Worm (Caenorhabditis elegans) whole organism, late embryonic: ENCODE measurements around the gene fipr-16.

ENCODE experiments used
- ama-1 ChIP-seq: fragments of 150-350 bp; optimal IDR thresholded peaks from 2 replicates; lab custom pipeline; 2014
- ceh-22 ChIP-seq: sonication (generic microtip); optimal IDR thresholded peaks from 2 replicates; lab custom pipeline; 2017; ENCODE audit warnings: missing biosample characterization, missing genetic modification characterization
- pag-3 ChIP-seq: sonication (generic microtip); optimal IDR thresholded peaks from 2 replicates; lab custom pipeline; 2016; ENCODE audit warnings: missing compliant biosample characterization, missing genetic modification characterization, borderline replicate concordance
- pqm-1 ChIP-seq: sonication (generic microtip); optimal IDR thresholded peaks from 2 replicates; lab custom pipeline; 2016; ENCODE audit warnings: missing genetic modification characterization, missing compliant biosample characterization
- sox-4 ChIP-seq: sonication (generic microtip); optimal IDR thresholded peaks from 2 replicates; lab custom pipeline; 2017; ENCODE audit warnings: mild to moderate bottlenecking, missing genetic modification characterization, inconsistent platforms, missing compliant biosample characterization

DNA sequence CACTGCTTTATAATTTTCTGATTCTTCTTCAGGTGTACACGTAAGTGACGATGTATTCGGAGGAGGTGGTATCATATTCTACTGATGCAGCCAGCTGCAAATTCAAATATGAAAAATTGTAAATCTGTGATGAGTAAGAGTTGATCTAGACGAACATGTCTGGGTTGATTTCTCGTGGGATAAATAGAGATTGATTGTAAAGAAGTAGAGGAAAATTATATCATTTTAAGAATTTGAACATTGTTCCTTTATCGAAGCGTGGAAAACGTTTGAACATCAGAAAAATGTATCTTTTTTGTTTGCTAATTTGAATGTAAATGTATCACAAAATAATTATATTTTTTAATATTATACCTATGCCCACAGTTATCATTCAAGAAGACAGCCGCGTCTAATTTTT lies 45.3 kb downstream of the fipr-16 start, which contains the start of gene ZC21.6:
- no peak for TF ChIP-seq ama-1 (lab: Kevin White, UChicago)
- no peak for TF ChIP-seq pag-3 (tag; lab: Kevin White, UChicago)
- TF ChIP-seq pqm-1: no peak
- no peak for TF ChIP-seq ceh-22
- no peak for TF ChIP-seq sox-4 (tag; lab: Kevin White, UChicago)
